Fruit fly (Drosophila melanogaster): ENCODE measurements around the gene CG34125.

CG34125 gene

DNA sequence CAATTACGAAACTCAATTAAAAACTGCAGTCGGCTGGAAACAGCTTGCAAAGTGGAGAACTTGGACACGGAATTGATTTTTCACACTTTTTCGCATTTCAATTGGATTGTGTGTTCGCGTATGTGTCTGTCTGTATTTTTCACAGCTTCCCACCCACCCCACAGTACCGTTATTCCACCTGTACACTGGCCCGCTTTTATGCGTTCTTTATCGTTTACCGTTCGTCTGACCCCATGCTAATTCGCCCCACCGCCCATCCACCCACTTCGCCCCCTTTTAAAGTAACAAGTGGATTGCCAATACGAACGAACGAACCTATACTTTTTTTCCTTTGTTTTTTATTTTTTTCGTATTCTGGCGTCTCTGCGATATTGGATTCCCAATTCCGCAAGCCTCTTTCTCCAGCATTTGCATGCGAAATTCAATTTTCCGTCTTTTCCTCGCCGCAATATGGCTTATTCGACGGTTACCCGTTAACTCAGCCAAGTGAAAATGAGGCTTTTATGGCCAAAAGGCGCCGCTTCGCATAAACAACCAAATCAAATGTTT, 16.7 kb downstream of the CG34125 start:
- TF ChIP-seq pan (optimal IDR thresholded peaks at IDR 0.05), result no peak
- TF ChIP-seq Dll (optimal IDR thresholded peaks at IDR 0.05), result no peak
- TF ChIP-seq usp (GFP tag; optimal IDR thresholded peaks at IDR 0.05), result no peak
- TF ChIP-seq CG8478 (optimal IDR thresholded peaks at IDR 0.05), result no peak
- no peak for TF ChIP-seq psq (optimal IDR thresholded peaks at IDR 0.05)
- TF ChIP-seq EcR (GFP tag; optimal IDR thresholded peaks at IDR 0.05), result no peak

DNA sequence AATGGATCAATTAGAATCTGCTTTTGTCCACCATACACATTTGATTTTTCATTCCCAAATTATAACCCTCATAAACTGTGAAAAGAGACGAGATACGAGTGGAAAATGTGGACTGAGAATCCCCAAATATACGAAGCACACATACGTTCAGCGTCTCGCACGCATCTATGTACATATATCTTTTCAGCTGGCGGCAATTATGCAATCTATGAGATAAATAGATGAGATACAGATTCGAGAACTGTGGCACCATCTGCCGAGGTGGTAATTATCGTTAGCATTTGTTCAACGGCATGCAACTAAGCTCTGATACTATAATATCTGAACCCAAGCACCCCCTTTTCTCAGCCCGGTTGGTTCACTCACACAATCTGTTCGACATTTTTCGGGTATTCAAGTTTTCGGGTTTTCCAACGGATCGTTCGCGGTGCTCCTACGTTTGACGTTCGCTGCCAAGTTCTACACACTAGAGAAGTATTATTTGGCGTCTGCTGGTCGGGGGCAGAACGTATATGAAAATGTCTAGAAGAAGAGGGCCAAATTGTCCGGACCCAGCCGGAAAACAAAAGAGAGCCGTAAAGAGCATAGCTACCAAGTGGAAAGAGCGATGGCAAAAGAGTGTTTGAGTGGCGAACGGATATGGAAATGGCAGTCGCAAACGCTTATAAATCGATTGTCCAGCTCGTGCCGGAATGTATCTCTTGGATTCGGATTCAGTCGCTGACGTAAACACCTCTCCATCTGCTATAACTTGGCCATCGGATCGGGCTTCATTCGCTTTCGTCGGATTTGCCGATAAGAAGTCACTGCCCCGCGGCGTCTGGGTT, 29.8 kb downstream of the CG34125 start:
- TF ChIP-seq Dll (optimal IDR thresholded peaks at IDR 0.05), result no peak
- no peak for TF ChIP-seq usp (GFP tag; optimal IDR thresholded peaks at IDR 0.05)
- TF ChIP-seq CG8478 (optimal IDR thresholded peaks at IDR 0.05), result no peak
- no peak for TF ChIP-seq pan (optimal IDR thresholded peaks at IDR 0.05)
- TF ChIP-seq psq (optimal IDR thresholded peaks at IDR 0.05), result no peak
- TF ChIP-seq EcR (GFP tag; optimal IDR thresholded peaks at IDR 0.05), result no peak

DNA sequence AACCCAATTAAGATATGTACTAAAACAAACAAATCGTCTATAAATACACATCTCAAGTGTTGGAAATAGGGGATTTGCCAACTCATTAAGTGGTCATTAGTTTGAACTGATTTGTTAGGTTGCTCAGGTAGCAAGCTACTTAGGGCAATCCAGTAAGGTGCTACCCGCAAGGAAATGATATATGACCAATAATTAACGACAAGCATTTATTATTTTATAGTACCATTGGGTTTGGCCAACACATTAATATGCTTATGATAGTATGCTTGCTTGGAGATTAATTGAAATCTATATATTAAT, 30.3 kb downstream of the CG34125 start:
- TF ChIP-seq Dll (optimal IDR thresholded peaks at IDR 0.05), result no peak
- TF ChIP-seq usp (GFP tag; optimal IDR thresholded peaks at IDR 0.05), result no peak
- TF ChIP-seq EcR (GFP tag; optimal IDR thresholded peaks at IDR 0.05), result no peak
- TF ChIP-seq pan (optimal IDR thresholded peaks at IDR 0.05), result no peak
- TF ChIP-seq CG8478 (optimal IDR thresholded peaks at IDR 0.05), result no peak
- TF ChIP-seq psq (optimal IDR thresholded peaks at IDR 0.05), result no peak

DNA sequence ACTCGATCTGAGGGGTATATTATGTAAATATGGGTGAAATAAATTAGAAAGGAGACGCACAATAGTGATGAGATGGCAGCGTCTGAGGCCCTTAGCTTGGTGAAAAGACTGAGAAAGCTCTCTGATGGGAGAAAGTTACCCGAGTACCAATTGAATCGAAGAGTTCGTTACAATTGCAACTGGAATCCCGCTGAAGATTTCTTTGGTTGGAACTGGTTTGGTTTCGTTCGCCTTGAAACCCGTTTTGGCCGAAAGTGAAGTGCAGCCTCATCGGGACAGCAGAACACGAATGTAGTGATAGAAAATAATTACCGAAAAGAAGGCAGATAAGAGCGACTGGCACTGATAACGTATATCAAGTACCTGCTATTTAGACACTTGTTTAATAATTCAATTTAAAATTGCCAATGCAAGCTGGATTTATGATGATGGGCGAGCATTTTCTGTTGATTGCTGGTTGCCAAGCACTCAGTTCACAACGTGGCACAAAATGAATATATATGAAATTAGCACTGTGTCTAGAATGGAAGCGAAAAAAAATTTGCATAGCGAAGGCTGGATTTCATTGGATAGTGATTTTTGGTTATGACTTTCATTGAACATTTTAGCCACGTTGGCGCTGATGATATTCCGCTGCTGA, 30.9 kb downstream of the CG34125 start:
- TF ChIP-seq usp (GFP tag; optimal IDR thresholded peaks at IDR 0.05), result no peak
- TF ChIP-seq CG8478 (optimal IDR thresholded peaks at IDR 0.05), result no peak
- TF ChIP-seq pan (optimal IDR thresholded peaks at IDR 0.05), result no peak
- no peak for TF ChIP-seq psq (optimal IDR thresholded peaks at IDR 0.05)
- TF ChIP-seq EcR (GFP tag; optimal IDR thresholded peaks at IDR 0.05), result no peak
- TF ChIP-seq Dll (optimal IDR thresholded peaks at IDR 0.05), result no peak

DNA sequence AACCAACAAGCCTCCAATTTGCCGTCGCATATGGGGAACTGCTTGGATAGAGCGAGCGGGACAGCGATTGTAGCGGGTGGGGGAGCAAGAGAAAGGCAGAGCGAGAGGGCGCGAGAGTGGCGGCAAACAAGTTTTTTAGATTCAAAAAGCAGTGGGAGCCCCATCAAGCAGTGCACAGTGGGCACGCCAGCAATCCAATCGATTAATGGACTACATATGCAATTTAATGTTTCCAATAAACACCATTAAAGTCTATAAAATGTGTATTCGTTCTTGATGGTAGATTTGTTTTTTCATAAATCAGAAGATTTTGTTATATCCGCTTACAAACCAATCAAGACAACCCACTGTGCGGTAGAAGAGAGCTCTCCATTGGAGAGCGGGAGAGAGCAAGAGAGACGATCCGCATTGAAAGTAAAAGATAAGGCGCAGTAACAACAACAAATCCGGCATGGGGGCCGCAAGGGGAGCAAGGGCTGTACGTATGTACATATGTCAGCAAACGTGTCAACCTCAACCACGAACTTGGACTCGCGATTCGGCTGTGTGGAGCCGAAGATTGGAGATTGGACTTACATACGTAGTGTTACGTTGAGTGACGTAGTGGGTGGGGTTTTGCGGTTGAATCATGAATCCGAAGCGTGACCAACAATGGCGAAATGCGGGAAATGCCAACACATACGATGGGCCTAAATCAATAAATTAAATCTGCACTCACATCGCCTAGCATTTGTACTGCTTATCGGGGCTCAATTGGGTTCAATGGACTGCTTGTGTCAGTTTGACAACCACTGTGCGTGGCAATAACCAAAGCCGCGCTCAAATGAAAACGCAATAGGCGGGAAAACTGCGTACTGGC, 32.2 kb downstream of the CG34125 start:
- TF ChIP-seq Dll (optimal IDR thresholded peaks at IDR 0.05) (no peak), CG8478 (optimal IDR thresholded peaks at IDR 0.05) (peak; percentile 64), pan (optimal IDR thresholded peaks at IDR 0.05) (no peak), psq (optimal IDR thresholded peaks at IDR 0.05) (no peak), EcR (GFP tag; optimal IDR thresholded peaks at IDR 0.05) (peak in 1 of 2 experiments; percentile 67), usp (GFP tag; optimal IDR thresholded peaks at IDR 0.05) (no peak)

DNA sequence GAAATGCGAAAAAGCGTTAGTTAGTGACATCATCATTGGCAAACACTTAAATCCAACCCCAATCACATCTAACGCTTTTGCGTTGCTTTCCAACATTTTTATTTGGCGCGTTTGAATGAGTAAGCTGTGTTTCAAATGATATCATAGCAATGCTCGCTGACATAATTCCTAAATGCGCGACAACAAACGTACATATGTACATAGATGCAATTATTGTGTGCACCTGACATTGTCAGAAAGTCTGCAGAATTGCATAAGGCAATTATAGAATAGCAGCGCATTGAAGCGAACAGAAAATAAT, 32.7 kb downstream of the CG34125 start:
- no peak for TF ChIP-seq Dll (optimal IDR thresholded peaks at IDR 0.05)
- no peak for TF ChIP-seq EcR (GFP tag; optimal IDR thresholded peaks at IDR 0.05)
- no peak for TF ChIP-seq CG8478 (optimal IDR thresholded peaks at IDR 0.05)
- no peak for TF ChIP-seq psq (optimal IDR thresholded peaks at IDR 0.05)
- TF ChIP-seq usp (GFP tag; optimal IDR thresholded peaks at IDR 0.05), result no peak
- TF ChIP-seq pan (optimal IDR thresholded peaks at IDR 0.05), result no peak

DNA sequence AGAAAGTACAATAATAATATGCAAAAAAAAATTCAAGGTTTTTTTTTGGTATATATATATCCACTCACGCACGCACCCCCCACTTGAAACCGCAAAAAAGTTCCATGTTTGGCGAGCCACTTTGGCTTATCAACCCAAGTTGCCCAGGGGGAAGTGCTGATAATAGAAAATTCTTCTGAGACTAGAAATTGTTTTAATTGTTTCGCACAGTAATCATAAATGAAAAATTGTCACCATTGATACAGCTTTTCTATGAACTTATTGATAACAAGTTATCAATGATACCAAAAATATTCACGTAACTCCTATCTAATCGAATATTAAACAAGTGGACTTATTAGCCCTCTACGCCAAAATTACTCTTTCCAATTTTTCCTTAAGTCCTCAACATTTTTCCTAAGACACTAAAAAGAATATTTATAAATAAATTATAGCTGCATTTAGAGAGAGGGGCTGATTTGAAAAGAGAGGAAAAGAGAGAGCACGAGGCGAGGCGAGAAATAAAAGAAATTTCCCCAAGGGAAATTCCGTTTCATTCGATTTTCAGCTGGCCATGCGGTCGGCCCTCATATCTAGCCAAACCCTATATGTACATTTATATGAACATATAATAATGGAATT, 33.2 kb downstream of the CG34125 start:
- TF ChIP-seq Dll (optimal IDR thresholded peaks at IDR 0.05), result no peak
- TF ChIP-seq pan (optimal IDR thresholded peaks at IDR 0.05), result no peak
- TF ChIP-seq CG8478 (optimal IDR thresholded peaks at IDR 0.05), result no peak

DNA sequence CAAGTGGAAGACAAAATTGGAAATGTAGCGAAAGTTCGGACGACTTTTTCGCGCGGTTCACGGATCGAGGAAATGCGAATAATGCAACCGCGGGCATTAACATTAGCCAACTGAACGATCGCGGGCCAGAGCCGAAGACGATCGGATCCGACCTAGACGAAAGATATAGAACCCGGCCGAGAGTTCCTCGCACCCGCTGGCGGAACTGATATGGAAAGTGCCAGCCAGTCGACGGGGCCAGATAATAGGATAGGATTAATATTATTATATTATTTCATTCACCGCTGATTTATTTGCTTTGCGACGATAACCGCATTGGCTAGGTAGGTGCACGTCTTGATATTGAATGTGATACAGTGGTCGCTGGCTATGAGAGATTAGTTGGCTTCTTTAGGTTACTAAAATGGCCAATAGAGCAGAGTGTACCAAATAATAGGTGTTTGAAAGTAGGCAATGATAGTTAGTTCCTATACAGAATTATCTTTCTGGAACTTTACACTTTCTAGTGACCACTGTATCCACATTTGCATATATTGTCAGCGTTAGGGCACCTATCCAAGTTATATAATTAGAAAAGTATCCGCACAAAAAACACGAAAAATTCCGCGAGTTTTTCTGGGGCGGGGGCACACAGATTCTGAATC, 34.0 kb downstream of the CG34125 start:
- TF ChIP-seq CG8478 (optimal IDR thresholded peaks at IDR 0.05) (no peak), EcR (GFP tag; optimal IDR thresholded peaks at IDR 0.05) (peak in 1 of 2 experiments; percentile 27)

DNA sequence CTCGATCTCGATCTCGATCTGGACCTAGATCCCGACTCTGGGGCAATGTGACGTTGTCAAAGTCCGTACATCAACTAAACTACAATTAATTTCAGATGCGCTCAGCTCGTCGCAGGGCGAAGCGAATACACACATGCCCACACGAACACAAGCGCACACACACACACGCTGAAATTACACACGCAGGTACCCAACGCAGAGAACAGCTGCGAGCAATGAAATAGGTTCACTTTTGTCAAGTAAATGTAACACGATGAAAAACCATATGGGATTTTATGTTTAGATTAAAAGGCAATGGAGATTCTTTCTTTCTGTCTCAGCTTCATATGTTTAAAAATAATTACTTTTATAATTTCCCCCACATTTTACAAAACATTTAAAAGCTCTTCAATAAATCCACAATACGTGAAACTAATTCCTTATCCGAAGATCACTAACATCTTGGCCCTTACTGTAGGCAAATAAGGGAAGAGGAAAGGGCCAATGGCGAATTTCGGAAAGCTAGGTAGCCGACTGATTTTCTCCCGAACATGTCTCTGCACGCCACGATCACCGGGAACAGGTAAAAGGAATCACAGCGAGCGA, 34.9 kb downstream of the CG34125 start:
- TF ChIP-seq EcR (GFP tag; optimal IDR thresholded peaks at IDR 0.05) (no peak), Dll (optimal IDR thresholded peaks at IDR 0.05) (no peak), usp (GFP tag; optimal IDR thresholded peaks at IDR 0.05) (no peak), psq (optimal IDR thresholded peaks at IDR 0.05) (no peak), pan (optimal IDR thresholded peaks at IDR 0.05) (no peak), CG8478 (optimal IDR thresholded peaks at IDR 0.05) (no peak)

DNA sequence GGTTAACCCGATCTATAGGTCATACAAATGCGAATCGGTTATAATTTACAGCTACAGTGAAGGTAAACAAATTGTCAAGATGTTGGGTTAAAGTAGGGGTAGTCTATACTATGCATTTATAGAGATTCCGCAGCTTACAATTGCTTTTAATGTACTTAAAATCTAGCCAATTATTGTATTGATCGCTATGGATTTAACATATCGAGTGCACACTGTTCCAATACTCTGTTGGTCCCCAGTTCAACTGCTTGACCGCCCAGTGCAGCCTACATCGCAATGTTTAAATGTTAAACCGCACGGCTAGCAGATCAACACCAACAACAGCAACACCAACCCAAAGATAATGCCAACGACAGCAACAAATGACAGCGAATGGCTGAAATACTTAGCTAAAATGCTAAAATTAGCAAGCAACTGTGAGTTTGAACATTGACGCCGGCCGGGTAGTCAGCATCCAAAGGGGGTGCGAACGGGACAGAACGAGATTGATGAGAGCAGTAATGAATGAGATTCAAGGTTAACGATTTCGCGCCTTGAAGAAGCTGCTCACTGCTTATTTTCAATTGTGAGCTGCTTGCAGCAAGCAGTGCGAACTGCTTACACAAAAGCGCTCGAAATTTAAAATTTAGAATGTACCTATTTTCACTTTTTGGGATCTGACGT, 35.6 kb downstream of the CG34125 start:
- TF ChIP-seq CG8478 (optimal IDR thresholded peaks at IDR 0.05) (peak; percentile 1), EcR (GFP tag; optimal IDR thresholded peaks at IDR 0.05) (no peak), usp (GFP tag; optimal IDR thresholded peaks at IDR 0.05) (no peak)

DNA sequence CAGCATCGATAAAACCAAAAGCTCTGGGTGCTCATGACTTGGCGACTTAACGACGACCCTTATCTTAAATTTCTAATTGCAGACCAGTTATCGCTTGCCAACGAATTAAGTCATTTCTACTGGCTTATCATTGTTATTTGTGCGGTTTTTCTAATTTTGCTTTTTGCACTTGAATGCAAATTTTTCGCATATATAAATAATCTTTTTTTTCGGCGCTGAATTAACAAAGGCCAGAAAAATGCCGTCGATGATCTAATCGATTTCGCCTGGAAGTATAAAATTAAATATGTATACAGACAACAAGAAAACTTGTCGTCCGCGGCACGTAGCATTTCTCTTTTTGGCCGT, 36.1 kb downstream of the CG34125 start:
- TF ChIP-seq EcR (GFP tag; optimal IDR thresholded peaks at IDR 0.05) (no peak), Dll (optimal IDR thresholded peaks at IDR 0.05) (no peak), pan (optimal IDR thresholded peaks at IDR 0.05) (no peak), CG8478 (optimal IDR thresholded peaks at IDR 0.05) (no peak), psq (optimal IDR thresholded peaks at IDR 0.05) (no peak), usp (GFP tag; optimal IDR thresholded peaks at IDR 0.05) (no peak)
